Fruit fly (Drosophila melanogaster) whole organism, embryonic: ENCODE measurements around the gene Obp99c.

Experiments
- CG10267 ChIP-seq: fragments of 200-800 bp; sonication (Bioruptor generic); optimal IDR thresholded peaks from 2 replicates; lab custom pipeline; 2018; ENCODE audit warnings: missing biosample characterization, mild to moderate bottlenecking, missing genetic modification characterization, moderate library complexity
- CG10979 ChIP-seq: fragments of 200-800 bp; sonication (Bioruptor generic); optimal IDR thresholded peaks from 2 replicates; lab custom pipeline; 2018; ENCODE audit warnings: missing biosample characterization, mild to moderate bottlenecking, missing genetic modification characterization, moderate library complexity
- CG13123 ChIP-seq: fragments of 200-800 bp; sonication (Bioruptor generic); optimal IDR thresholded peaks from 2 replicates; lab custom pipeline; 2016; ENCODE audit warnings: missing biosample characterization, missing genetic modification characterization
- CG13775 ChIP-seq: fragments of 200-800 bp; sonication (Bioruptor generic); optimal IDR thresholded peaks from 3 replicates; lab custom pipeline; 2017; ENCODE audit warnings: missing biosample characterization, mild to moderate bottlenecking, missing genetic modification characterization
- CG14050 ChIP-seq: fragments of 200-800 bp; sonication (Bioruptor generic); IDR thresholded peaks from 3 replicates; pipeline ENCODE4 v1.3.6; 2022; ENCODE audit warnings: missing biosample characterization, missing genetic modification characterization
- CG17568 ChIP-seq: fragments of 200-800 bp; sonication (Bioruptor generic); optimal IDR thresholded peaks from 2 replicates; lab custom pipeline; 2018; ENCODE audit warnings: missing biosample characterization, mild to moderate bottlenecking, missing genetic modification characterization, moderate library complexity
- CG34376 ChIP-seq: fragments of 200-800 bp; sonication (Bioruptor generic); optimal IDR thresholded peaks from 2 replicates; lab custom pipeline; 2018; ENCODE audit warnings: missing biosample characterization, mild to moderate bottlenecking, missing genetic modification characterization
- CG6791 ChIP-seq: fragments of 200-800 bp; sonication (Bioruptor generic); IDR thresholded peaks from 3 replicates; pipeline ENCODE4 v1.3.6; 2022; ENCODE audit warnings: missing biosample characterization, missing genetic modification characterization; ENCODE audit not compliant: partially characterized antibody
- CG8478 ChIP-seq: fragments of >200 bp; optimal IDR thresholded peaks from 2 replicates; lab custom pipeline; 2018
- D19B ChIP-seq: fragments of 200-800 bp; sonication (Bioruptor generic); optimal IDR thresholded peaks from 2 replicates; lab custom pipeline; 2017; ENCODE audit warnings: missing biosample characterization, mild to moderate bottlenecking, missing genetic modification characterization
- GATAe ChIP-seq: fragments of 200-800 bp; sonication (Bioruptor generic); conservative IDR thresholded peaks from 2 replicates; pipeline ENCODE4 v1.3.6; 2022; ENCODE audit warnings: missing biosample characterization, missing genetic modification characterization
- Gug ChIP-seq: fragments of 200-800 bp; sonication (Bioruptor generic); IDR thresholded peaks from 4 replicates; pipeline ENCODE4 v1.3.6; 2022; ENCODE audit warnings: missing biosample characterization, missing genetic modification characterization
- HLHmδ ChIP-seq: fragments of 200-800 bp; sonication (Bioruptor generic); optimal IDR thresholded peaks from 2 replicates; lab custom pipeline; 2018; ENCODE audit warnings: missing biosample characterization, mild to moderate bottlenecking, missing genetic modification characterization, moderate library complexity
- Hr3 ChIP-seq: fragments of 200-800 bp; sonication (Bioruptor generic); optimal IDR thresholded peaks from 3 replicates; lab custom pipeline; 2016; ENCODE audit warnings: missing biosample characterization, missing genetic modification characterization
- Hr51 ChIP-seq, 2 experiments: fragments of 200-800 bp; sonication (Bioruptor generic); optimal IDR thresholded peaks; 2 replicates in 1 of 2; 3 replicates in 1 of 2; lab custom pipeline; 2016 to 2018; ENCODE audit warnings: missing biosample characterization in 2 of 2, missing genetic modification characterization in 2 of 2, mild to moderate bottlenecking in 1 of 2, moderate library complexity in 1 of 2
- MESR4 ChIP-seq: fragments of 200-800 bp; sonication (Bioruptor generic); optimal IDR thresholded peaks from 2 replicates; lab custom pipeline; 2018; ENCODE audit warnings: missing biosample characterization, mild to moderate bottlenecking, missing genetic modification characterization, moderate library complexity
- Side ChIP-seq: fragments of 200-800 bp; sonication (Bioruptor generic); optimal IDR thresholded peaks from 2 replicates; lab custom pipeline; 2016; ENCODE audit warnings: missing biosample characterization, missing genetic modification characterization
- Xrp1 ChIP-seq: fragments of 200-800 bp; sonication (Bioruptor generic); IDR thresholded peaks from 2 replicates; pipeline ENCODE4 v1.3.6; 2022; ENCODE audit warnings: missing biosample characterization, missing genetic modification characterization
- ac ChIP-seq: fragments of 200-800 bp; sonication (Bioruptor generic); optimal IDR thresholded peaks from 3 replicates; lab custom pipeline; 2017; ENCODE audit warnings: missing biosample characterization, mild to moderate bottlenecking, missing genetic modification characterization
- ara ChIP-seq: fragments of 200-800 bp; sonication (Bioruptor generic); IDR thresholded peaks from 2 replicates; pipeline ENCODE4 v1.3.6; 2022; ENCODE audit warnings: missing biosample characterization, missing genetic modification characterization
- bowl ChIP-seq: fragments of 200-800 bp; sonication (Bioruptor generic); IDR thresholded peaks from 2 replicates; pipeline ENCODE4 v1.3.6; 2022; ENCODE audit warnings: missing biosample characterization, missing genetic modification characterization
- dan ChIP-seq: fragments of 200-800 bp; sonication (Bioruptor generic); IDR thresholded peaks from 2 replicates; pipeline ENCODE4 v1.3.6; 2022; ENCODE audit warnings: missing biosample characterization, missing genetic modification characterization
- dmrt11E ChIP-seq: fragments of 200-800 bp; sonication (Bioruptor generic); optimal IDR thresholded peaks from 3 replicates; lab custom pipeline; 2018; ENCODE audit warnings: missing biosample characterization, mild to moderate bottlenecking, missing genetic modification characterization, moderate library complexity
- dpn ChIP-seq, 2 experiments: fragments of 200-800 bp; sonication (Bioruptor generic); optimal IDR thresholded peaks; 3 replicates each; lab custom pipeline; 2016; ENCODE audit warnings: missing biosample characterization in 2 of 2, missing genetic modification characterization in 2 of 2
- gce ChIP-seq: fragments of 200-800 bp; sonication (Bioruptor generic); IDR thresholded peaks from 3 replicates; pipeline ENCODE4 v1.3.6; 2022; ENCODE audit warnings: missing biosample characterization, missing genetic modification characterization
- klu ChIP-seq: fragments of 200-800 bp; sonication (Bioruptor generic); IDR thresholded peaks from 2 replicates; pipeline ENCODE4 v1.3.6; 2022; ENCODE audit warnings: missing biosample characterization, missing genetic modification characterization
- knrl ChIP-seq: fragments of 200-800 bp; sonication (Bioruptor generic); IDR thresholded peaks from 3 replicates; pipeline ENCODE4 v1.3.6; 2022; ENCODE audit warnings: missing biosample characterization, missing genetic modification characterization; ENCODE audit not compliant: partially characterized antibody
- luna ChIP-seq: fragments of 200-800 bp; sonication (Bioruptor generic); optimal IDR thresholded peaks from 2 replicates; lab custom pipeline; 2016; ENCODE audit warnings: missing biosample characterization, missing genetic modification characterization
- maf-S ChIP-seq: fragments of 200-800 bp; sonication (Bioruptor generic); optimal IDR thresholded peaks from 2 replicates; lab custom pipeline; 2016; ENCODE audit warnings: missing biosample characterization, missing genetic modification characterization
- peb ChIP-seq: fragments of 200-800 bp; sonication (Bioruptor generic); IDR thresholded peaks from 2 replicates; pipeline ENCODE4 v1.3.6; 2022; ENCODE audit warnings: missing biosample characterization, missing genetic modification characterization
- phol ChIP-seq: fragments of 200-800 bp; sonication (Bioruptor generic); optimal IDR thresholded peaks from 3 replicates; lab custom pipeline; 2018; ENCODE audit warnings: missing biosample characterization, mild to moderate bottlenecking, missing genetic modification characterization, moderate library complexity
- prd ChIP-seq, 3 experiments: fragments of >200 bp in 2 of 3; fragments of 200-800 bp in 1 of 3; sonication (Bioruptor generic) in 1 of 3; optimal IDR thresholded peaks in 2 of 3; IDR thresholded peaks in 1 of 3; 2 replicates in 2 of 3; 3 replicates in 1 of 3; pipeline versions ENCODE4 v1.3.6 to Lab custom; 2017 to 2022; ENCODE audit warnings: missing biosample characterization in 1 of 3, missing genetic modification characterization in 1 of 3
- repo ChIP-seq: fragments of 200-800 bp; sonication (Bioruptor generic); optimal IDR thresholded peaks from 2 replicates; lab custom pipeline; 2016; ENCODE audit warnings: missing biosample characterization, missing genetic modification characterization
- sens ChIP-seq: fragments of 200-800 bp; sonication (Bioruptor generic); peaks from one replicate; lab custom pipeline; 2016; ENCODE audit warnings: missing biosample characterization, missing genetic modification characterization
- sima ChIP-seq: fragments of 200-800 bp; sonication (Bioruptor generic); optimal IDR thresholded peaks from 2 replicates; lab custom pipeline; 2016; ENCODE audit warnings: missing biosample characterization, missing genetic modification characterization
- tgo ChIP-seq: fragments of 200-800 bp; sonication (Bioruptor generic); IDR thresholded peaks from 3 replicates; pipeline ENCODE4 v1.3.6; 2022; ENCODE audit warnings: missing biosample characterization, missing genetic modification characterization
- ttk ChIP-seq: fragments of 200-800 bp; sonication (Bioruptor generic); IDR thresholded peaks from 2 replicates; pipeline ENCODE4 v2.1.2; 2022; ENCODE audit warnings: missing biosample characterization, missing genetic modification characterization
- vnd ChIP-seq: fragments of 200-800 bp; sonication (Bioruptor generic); IDR thresholded peaks from 3 replicates; pipeline ENCODE4 v1.3.6; 2022; ENCODE audit warnings: missing biosample characterization, missing genetic modification characterization; ENCODE audit not compliant: partially characterized antibody

Gene Obp99c

dm6 chr3R:29696359-29696758, 7.2 kb upstream of the Obp99c start (continued):
- TF ChIP-seq gce (GFP tag; lab: Robert Waterston, UW) (no peak), prd (optimal IDR thresholded peaks at IDR 0.05; lab: Kevin White, UChicago) (no peak), prd (GFP tag; IDR thresholded peaks at IDR 0.05; lab: Robert Waterston, UW) (peak; percentile 79), dmrt11E (peak; percentile 71), CG10979 (tag; lab: Kevin White, UChicago) (peak; percentile 65), CG13775 (GFP tag; lab: Kevin White, UChicago) (no peak), sens (GFP tag; lab: Kevin White, UChicago) (peak; percentile 89), CG8478 (lab: Kevin White, UChicago) (no peak), ara (GFP tag; lab: Robert Waterston, UW) (peak; percentile 38; the same call in 1 of the 2 replicates), ttk (GFP tag; lab: Robert Waterston, UW) (no peak), klu (no peak), Hr3 (GFP tag; lab: Kevin White, UChicago) (no peak), knrl (no peak), CG6791 (GFP tag; lab: Robert Waterston, UW) (no peak), maf-S (no peak), MESR4 (GFP tag; lab: Kevin White, UChicago) (no peak), vnd (GFP tag; lab: Robert Waterston, UW) (no peak), Gug (GFP tag; lab: Robert Waterston, UW) (no peak), peb (GFP tag; lab: Robert Waterston, UW) (no peak), CG14050 (GFP tag; lab: Robert Waterston, UW) (no peak), tgo (GFP tag; lab: Robert Waterston, UW) (no peak), HLHmδ (GFP tag; lab: Kevin White, UChicago) (no peak), repo (GFP tag; lab: Kevin White, UChicago) (no peak), sima (GFP tag; lab: Kevin White, UChicago) (no peak), luna (no peak), CG10267 (tag; lab: Kevin White, UChicago) (peak; percentile 42), bowl (GFP tag; lab: Robert Waterston, UW) (no peak)

- TF ChIP-seq ttk (GFP tag; lab: Robert Waterston, UW) = no peak
- TF ChIP-seq bowl (GFP tag; lab: Robert Waterston, UW) = no peak
- TF ChIP-seq dan (GFP tag; lab: Robert Waterston, UW) = no peak
- TF ChIP-seq Xrp1 (GFP tag; lab: Robert Waterston, UW) = no peak
- no peak for TF ChIP-seq Side (GFP tag; lab: Kevin White, UChicago)
- no peak for TF ChIP-seq ac (GFP tag; lab: Kevin White, UChicago)
- TF ChIP-seq D19B (GFP tag; lab: Kevin White, UChicago) = no peak
- no peak for TF ChIP-seq phol (tag; lab: Kevin White, UChicago)
- TF ChIP-seq CG34376 (GFP tag; lab: Kevin White, UChicago) = no peak
- TF ChIP-seq dpn (GFP tag; optimal IDR thresholded peaks at IDR 0.05; lab: Kevin White, UChicago) = no peak
- TF ChIP-seq GATAe (GFP tag; lab: Robert Waterston, UW) = no peak
- TF ChIP-seq Hr51 (GFP tag; optimal IDR thresholded peaks at IDR 0.05; lab: Kevin White, UChicago) = no peak
- no peak for TF ChIP-seq CG13123 (GFP tag; lab: Kevin White, UChicago)
- no peak for TF ChIP-seq CG17568 (GFP tag; lab: Kevin White, UChicago)
These were observed 6.6 kb upstream of the Obp99c start for dm6 chr3R:29695744-29696143.
